Fruit fly (Drosophila melanogaster) whole organism, embryonic: ENCODE results near the gene CG43229.

ENCODE experiments used
- Atf6 ChIP-seq: fragments of 200-800 bp; sonication (Bioruptor generic); IDR thresholded peaks from 2 replicates; pipeline ENCODE4 v1.3.6; 2022; ENCODE audit warnings: missing biosample characterization, missing genetic modification characterization
- Bdp1 ChIP-seq: fragments of 200-800 bp; sonication (Bioruptor generic); optimal IDR thresholded peaks from 3 replicates; lab custom pipeline; 2016; ENCODE audit warnings: missing biosample characterization, missing genetic modification characterization
- CG12769 ChIP-seq: fragments of 200-800 bp; sonication (Bioruptor generic); optimal IDR thresholded peaks from 2 replicates; lab custom pipeline; 2019; ENCODE audit warnings: missing biosample characterization, mild to moderate bottlenecking, missing genetic modification characterization, moderate library complexity
- CG14441 ChIP-seq: fragments of 200-800 bp; sonication (Bioruptor generic); IDR thresholded peaks from 2 replicates; pipeline ENCODE4 v1.3.6; 2022; ENCODE audit warnings: missing biosample characterization, missing genetic modification characterization
- CG14710 ChIP-seq: fragments of 200-800 bp; sonication (Bioruptor generic); optimal IDR thresholded peaks from 3 replicates; lab custom pipeline; 2019; ENCODE audit warnings: missing biosample characterization, mild to moderate bottlenecking, missing genetic modification characterization, moderate library complexity
- CG15479 ChIP-seq: fragments of 200-800 bp; sonication (Bioruptor generic); optimal IDR thresholded peaks from 3 replicates; lab custom pipeline; 2019; ENCODE audit warnings: missing biosample characterization, mild to moderate bottlenecking, missing genetic modification characterization, moderate library complexity
- CG1603 ChIP-seq: fragments of 200-800 bp; sonication (Bioruptor generic); optimal IDR thresholded peaks from 2 replicates; lab custom pipeline; 2019; ENCODE audit warnings: missing biosample characterization, mild to moderate bottlenecking, missing genetic modification characterization, moderate library complexity
- CG3281 ChIP-seq: fragments of 200-800 bp; sonication (Bioruptor generic); optimal IDR thresholded peaks from 3 replicates; lab custom pipeline; 2017; ENCODE audit warnings: missing biosample characterization, mild to moderate bottlenecking, missing genetic modification characterization
- CG33557 ChIP-seq: fragments of 200-800 bp; sonication (Bioruptor generic); optimal IDR thresholded peaks from 2 replicates; lab custom pipeline; 2019; ENCODE audit warnings: missing biosample characterization, mild to moderate bottlenecking, missing genetic modification characterization, moderate library complexity
- CG6272 ChIP-seq: fragments of 200-800 bp; sonication (Bioruptor generic); IDR thresholded peaks from 2 replicates; pipeline ENCODE4 v1.3.6; 2022; ENCODE audit warnings: missing biosample characterization, missing genetic modification characterization
- CG6813 ChIP-seq: fragments of 200-800 bp; sonication (Bioruptor generic); optimal IDR thresholded peaks from 2 replicates; lab custom pipeline; 2017; ENCODE audit warnings: missing biosample characterization, missing genetic modification characterization, mild to moderate bottlenecking, moderate library complexity, missing genetic modification reagents
- CG6854 ChIP-seq: fragments of 200-800 bp; sonication (Bioruptor generic); optimal IDR thresholded peaks from 3 replicates; lab custom pipeline; 2017; ENCODE audit warnings: missing biosample characterization, mild to moderate bottlenecking, missing genetic modification characterization
- CG9215 ChIP-seq: fragments of 200-800 bp; sonication (Bioruptor generic); IDR thresholded peaks from 2 replicates; pipeline ENCODE4 v1.3.6; 2022; ENCODE audit warnings: missing biosample characterization, missing genetic modification characterization
- Elba2 ChIP-seq: fragments of 200-800 bp; sonication (Bioruptor generic); optimal IDR thresholded peaks from 3 replicates; lab custom pipeline; 2016; ENCODE audit warnings: missing biosample characterization, missing genetic modification characterization
- Gug ChIP-seq: fragments of 200-800 bp; sonication (Bioruptor generic); IDR thresholded peaks from 4 replicates; pipeline ENCODE4 v1.3.6; 2022; ENCODE audit warnings: missing biosample characterization, missing genetic modification characterization
- H15 ChIP-seq: fragments of 200-800 bp; sonication (Bioruptor generic); IDR thresholded peaks from 3 replicates; pipeline ENCODE4 v1.3.6; 2022; ENCODE audit warnings: missing biosample characterization, missing genetic modification characterization
- Hr51 ChIP-seq, 2 experiments: fragments of 200-800 bp; sonication (Bioruptor generic); optimal IDR thresholded peaks; 2 replicates in 1 of 2; 3 replicates in 1 of 2; lab custom pipeline; 2016 to 2018; ENCODE audit warnings: missing biosample characterization in 2 of 2, missing genetic modification characterization in 2 of 2, mild to moderate bottlenecking in 1 of 2, moderate library complexity in 1 of 2
- Hr78 ChIP-seq, 2 experiments: fragments of 200-800 bp in 1 of 2; fragments of >200 bp in 1 of 2; sonication (Bioruptor generic) in 1 of 2; optimal IDR thresholded peaks; 2 replicates each; lab custom pipeline; 2017 to 2019; ENCODE audit warnings: missing biosample characterization in 2 of 2, missing genetic modification characterization in 2 of 2, mild to moderate bottlenecking in 1 of 2, moderate library complexity in 1 of 2
- MTF-1 ChIP-seq: fragments of 200-800 bp; sonication (Bioruptor generic); optimal IDR thresholded peaks from 2 replicates; lab custom pipeline; 2018; ENCODE audit warnings: missing biosample characterization, mild to moderate bottlenecking, missing genetic modification characterization, borderline replicate concordance
- Meics ChIP-seq: fragments of 200-800 bp; sonication (Bioruptor generic); optimal IDR thresholded peaks from 2 replicates; lab custom pipeline; 2017; ENCODE audit warnings: missing biosample characterization, mild to moderate bottlenecking, missing genetic modification characterization
- Myb ChIP-seq: fragments of 200-800 bp; sonication (Bioruptor generic); optimal IDR thresholded peaks from 2 replicates; lab custom pipeline; 2016; ENCODE audit warnings: missing biosample characterization, missing genetic modification characterization
- NK7.1 ChIP-seq: fragments of 200-800 bp; sonication (Bioruptor generic); optimal IDR thresholded peaks from 3 replicates; lab custom pipeline; 2016; ENCODE audit warnings: missing biosample characterization, missing genetic modification characterization
- Nf-YC ChIP-seq: fragments of 200-800 bp; optimal IDR thresholded peaks from 3 replicates; lab custom pipeline; 2019; ENCODE audit warnings: missing biosample characterization, mild to moderate bottlenecking, missing genetic modification characterization, moderate library complexity
- Oli ChIP-seq: fragments of 200-800 bp; sonication (Bioruptor generic); optimal IDR thresholded peaks from 2 replicates; lab custom pipeline; 2018; ENCODE audit warnings: missing biosample characterization, mild to moderate bottlenecking, missing genetic modification characterization, moderate library complexity
- Ptx1 ChIP-seq: fragments of 200-800 bp; sonication (Bioruptor generic); IDR thresholded peaks from 2 replicates; pipeline ENCODE4 v1.3.6; 2022; ENCODE audit warnings: missing biosample characterization, missing genetic modification characterization
- Spps ChIP-seq: fragments of 200-800 bp; sonication (Bioruptor generic); optimal IDR thresholded peaks from 2 replicates; lab custom pipeline; 2018; ENCODE audit warnings: missing biosample characterization, mild to moderate bottlenecking, missing genetic modification characterization
- Stat92E ChIP-seq, 3 experiments: fragments of >200 bp in 2 of 3; fragments of 200-800 bp in 1 of 3; sonication (Bioruptor generic) in 1 of 3; optimal IDR thresholded peaks; 2 replicates each; lab custom pipeline; 2017 to 2019; ENCODE audit warnings: missing biosample characterization in 3 of 3, missing genetic modification characterization in 3 of 3, mild to moderate bottlenecking in 1 of 3, moderate library complexity in 1 of 3
- ase ChIP-seq: fragments of 200-800 bp; sonication (Bioruptor generic); IDR thresholded peaks from 3 replicates; pipeline ENCODE4 v1.3.6; 2022; ENCODE audit warnings: missing biosample characterization, missing genetic modification characterization
- bab2 ChIP-seq: fragments of 200-800 bp; sonication (Bioruptor generic); optimal IDR thresholded peaks from 2 replicates; lab custom pipeline; 2016; ENCODE audit warnings: missing biosample characterization, missing genetic modification characterization
- bcd ChIP-seq: fragments of 200-800 bp; sonication (Bioruptor generic); optimal IDR thresholded peaks from 2 replicates; lab custom pipeline; 2017; ENCODE audit warnings: missing biosample characterization, mild to moderate bottlenecking, missing genetic modification characterization
- cad ChIP-seq: fragments of >200 bp; optimal IDR thresholded peaks from 2 replicates; lab custom pipeline; 2017; ENCODE audit warnings: missing biosample characterization, missing genetic modification characterization
- caup ChIP-seq: fragments of 200-800 bp; sonication (Bioruptor generic); optimal IDR thresholded peaks from 3 replicates; lab custom pipeline; 2017; ENCODE audit warnings: missing biosample characterization, mild to moderate bottlenecking, missing genetic modification characterization, moderate library complexity; ENCODE audit not compliant: severe bottlenecking
- crp ChIP-seq, 2 experiments: fragments of 200-800 bp; sonication (Bioruptor generic); optimal IDR thresholded peaks; 2 replicates in 1 of 2; 3 replicates in 1 of 2; lab custom pipeline; 2017; ENCODE audit warnings: missing biosample characterization in 2 of 2, missing genetic modification characterization in 2 of 2, mild to moderate bottlenecking in 1 of 2, moderate library complexity in 1 of 2
- dmrt99B ChIP-seq: fragments of 200-800 bp; sonication (Bioruptor generic); optimal IDR thresholded peaks from 2 replicates; lab custom pipeline; 2018; ENCODE audit warnings: missing biosample characterization, mild to moderate bottlenecking, missing genetic modification characterization, moderate library complexity
- emc ChIP-seq: fragments of 200-800 bp; sonication (Bioruptor generic); optimal IDR thresholded peaks from 2 replicates; lab custom pipeline; 2016; ENCODE audit warnings: missing biosample characterization, missing genetic modification characterization
- ewg ChIP-seq: fragments of 200-800 bp; sonication (Bioruptor generic); optimal IDR thresholded peaks from 3 replicates; lab custom pipeline; 2017; ENCODE audit warnings: mild to moderate bottlenecking, missing biosample characterization, missing genetic modification reagents, missing genetic modification characterization
- exex ChIP-seq: fragments of 200-800 bp; sonication (Bioruptor generic); optimal IDR thresholded peaks from 4 replicates; lab custom pipeline; 2018; ENCODE audit warnings: missing biosample characterization, mild to moderate bottlenecking, missing genetic modification characterization, moderate library complexity
- gce ChIP-seq: fragments of 200-800 bp; sonication (Bioruptor generic); IDR thresholded peaks from 3 replicates; pipeline ENCODE4 v1.3.6; 2022; ENCODE audit warnings: missing biosample characterization, missing genetic modification characterization
- gcm ChIP-seq: fragments of 200-800 bp; sonication (Bioruptor generic); optimal IDR thresholded peaks from 2 replicates; lab custom pipeline; 2019; ENCODE audit warnings: missing biosample characterization, mild to moderate bottlenecking, missing genetic modification characterization, moderate library complexity
- ham ChIP-seq: fragments of 200-800 bp; sonication (Bioruptor generic); IDR thresholded peaks from 2 replicates; pipeline ENCODE4 v1.3.6; 2022; ENCODE audit warnings: missing biosample characterization, missing genetic modification characterization
- inv ChIP-seq: fragments of 200-800 bp; sonication (Bioruptor generic); IDR thresholded peaks from 2 replicates; pipeline ENCODE4 v1.3.6; 2022; ENCODE audit warnings: missing biosample characterization, missing genetic modification characterization; ENCODE audit not compliant: partially characterized antibody
- jing ChIP-seq: fragments of 200-800 bp; sonication (Bioruptor generic); optimal IDR thresholded peaks from 2 replicates; lab custom pipeline; 2018; ENCODE audit warnings: missing biosample characterization, mild to moderate bottlenecking, missing genetic modification characterization
- lola ChIP-seq, 3 experiments: fragments of >200 bp in 2 of 3; fragments of 200-800 bp in 1 of 3; sonication (Bioruptor generic) in 1 of 3; optimal IDR thresholded peaks; 2 replicates each; lab custom pipeline; 2017 to 2019; ENCODE audit warnings: missing biosample characterization in 3 of 3, missing genetic modification characterization in 3 of 3, mild to moderate bottlenecking in 1 of 3, moderate library complexity in 1 of 3
- luna ChIP-seq: fragments of 200-800 bp; sonication (Bioruptor generic); optimal IDR thresholded peaks from 2 replicates; lab custom pipeline; 2016; ENCODE audit warnings: missing biosample characterization, missing genetic modification characterization
- mam ChIP-seq: fragments of 200-800 bp; sonication (Bioruptor generic); optimal IDR thresholded peaks from 3 replicates; lab custom pipeline; 2016; ENCODE audit warnings: missing biosample characterization, missing genetic modification characterization
- p53 ChIP-seq: fragments of 200-800 bp; sonication (Bioruptor generic); optimal IDR thresholded peaks from 2 replicates; lab custom pipeline; 2016; ENCODE audit warnings: missing biosample characterization, missing genetic modification characterization
- sima ChIP-seq: fragments of 200-800 bp; sonication (Bioruptor generic); optimal IDR thresholded peaks from 2 replicates; lab custom pipeline; 2016; ENCODE audit warnings: missing biosample characterization, missing genetic modification characterization
- ttk ChIP-seq: fragments of 200-800 bp; sonication (Bioruptor generic); IDR thresholded peaks from 2 replicates; pipeline ENCODE4 v2.1.2; 2022; ENCODE audit warnings: missing biosample characterization, missing genetic modification characterization
- vfl ChIP-seq: fragments of 200-800 bp; sonication (Bioruptor generic); optimal IDR thresholded peaks from 2 replicates; lab custom pipeline; 2016; ENCODE audit warnings: missing biosample characterization, missing genetic modification characterization

The CG43229 gene

DNA sequence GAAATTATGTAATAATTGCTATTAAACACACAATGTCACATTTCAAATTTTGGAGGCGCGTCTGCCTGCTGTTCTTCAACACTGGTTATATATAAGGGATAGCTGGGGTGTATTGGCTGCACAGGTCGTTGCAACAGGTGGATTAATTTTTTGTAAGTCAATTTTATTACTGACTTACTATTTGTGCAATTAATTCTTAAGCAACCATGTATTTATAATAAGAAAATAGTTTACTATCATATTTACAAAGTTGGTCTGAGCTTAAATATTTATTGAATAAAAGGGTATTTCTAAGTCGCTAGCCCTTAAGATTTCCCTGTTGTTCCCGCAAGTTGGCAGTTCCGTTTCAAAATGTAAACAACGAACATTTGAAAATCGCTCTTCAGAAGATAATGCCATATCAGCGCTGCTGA, 45.5 kb upstream of the CG43229 start, which contains the start of gene RhoGAP16F (continued):
- TF ChIP-seq exex: peak; percentile 57
- TF ChIP-seq Myb (GFP tag; lab: Kevin White, UChicago): peak; percentile 79
- peak; percentile 85 for TF ChIP-seq CG14441 (GFP tag; lab: Robert Waterston, UW)
- peak in 1 of 2 experiments; percentile 33 for TF ChIP-seq crp (GFP tag; optimal IDR thresholded peaks at IDR 0.05; lab: Kevin White, UChicago)
- peak; percentile 83 for TF ChIP-seq CG14710
- TF ChIP-seq sima: peak; percentile 29
- TF ChIP-seq jing (GFP tag; lab: Kevin White, UChicago): peak; percentile 71
- TF ChIP-seq bab2 (GFP tag; lab: Kevin White, UChicago): peak; percentile 82
- peak; percentile 83 for TF ChIP-seq Gug (GFP tag; lab: Robert Waterston, UW)
- TF ChIP-seq Spps: peak; percentile 70
- no peak; the same call in 2 of the 3 replicates for TF ChIP-seq gce (GFP tag; lab: Robert Waterston, UW)
- TF ChIP-seq CG15479 (GFP tag; lab: Kevin White, UChicago): no peak
- peak; percentile 79 for TF ChIP-seq vfl (GFP tag; lab: Kevin White, UChicago)
- TF ChIP-seq ttk (GFP tag; lab: Robert Waterston, UW): peak; percentile 79
- TF ChIP-seq ham (GFP tag; lab: Robert Waterston, UW): 0 out of 2 replicates have a peak, but pooled peaks have one; percentile 22
- no peak for TF ChIP-seq cad (GFP tag; lab: Kevin White, UChicago)
- peak; percentile 83 for TF ChIP-seq dmrt99B (tag; lab: Kevin White, UChicago)
- peak in 1 of 2 experiments; percentile 29 for TF ChIP-seq Hr78 (GFP tag; optimal IDR thresholded peaks at IDR 0.05; lab: Kevin White, UChicago)
- no peak for TF ChIP-seq luna (GFP tag; lab: Kevin White, UChicago)
- peak in 1 of 3 experiments; percentile 62 for TF ChIP-seq Stat92E (GFP tag; optimal IDR thresholded peaks at IDR 0.05; lab: Kevin White, UChicago)
- TF ChIP-seq emc (GFP tag; lab: Kevin White, UChicago): no peak
- peak; percentile 52 for TF ChIP-seq Elba2 (GFP tag; lab: Kevin White, UChicago)
- TF ChIP-seq CG33557 (GFP tag; lab: Kevin White, UChicago): peak; percentile 75
- peak in 1 of 3 experiments; percentile 78 for TF ChIP-seq lola (GFP tag; optimal IDR thresholded peaks at IDR 0.05; lab: Kevin White, UChicago)
- TF ChIP-seq gcm (GFP tag; lab: Kevin White, UChicago): peak; percentile 76
- TF ChIP-seq ewg (GFP tag; lab: Kevin White, UChicago): peak; percentile 71
- TF ChIP-seq Ptx1 (GFP tag; lab: Robert Waterston, UW): peak; percentile 93
- peak; percentile 24 for TF ChIP-seq CG6854 (GFP tag; lab: Kevin White, UChicago)
- peak; percentile 72 for TF ChIP-seq Nf-YC
- TF ChIP-seq CG3281: peak; percentile 83
- TF ChIP-seq H15 (GFP tag; lab: Robert Waterston, UW): peak; percentile 80
- TF ChIP-seq MTF-1 (GFP tag; lab: Kevin White, UChicago): peak; percentile 29
- peak; percentile 12 for TF ChIP-seq p53 (GFP tag; lab: Kevin White, UChicago)
- TF ChIP-seq mam (GFP tag; lab: Kevin White, UChicago): peak; percentile 88
- TF ChIP-seq NK7.1 (GFP tag; lab: Kevin White, UChicago): peak; percentile 45
- TF ChIP-seq Atf6: peak; percentile 83
- TF ChIP-seq Hr51 (GFP tag; optimal IDR thresholded peaks at IDR 0.05; lab: Kevin White, UChicago): peak; percentile 73 to 84
- peak; percentile 83 for TF ChIP-seq Meics (GFP tag; lab: Kevin White, UChicago)
- TF ChIP-seq inv (GFP tag; lab: Robert Waterston, UW): no peak
- TF ChIP-seq Oli (tag; lab: Kevin White, UChicago): peak; percentile 84
- TF ChIP-seq ase (GFP tag; lab: Robert Waterston, UW): peak; percentile 49; the same call in 2 of the 3 replicates
- peak; percentile 84 for TF ChIP-seq bcd
- TF ChIP-seq Bdp1: peak; percentile 66
- peak; percentile 77 for TF ChIP-seq CG1603 (tag; lab: Kevin White, UChicago)
- TF ChIP-seq CG12769: peak; percentile 94
- TF ChIP-seq caup (GFP tag; lab: Kevin White, UChicago): peak; percentile 76
- peak; percentile 72 for TF ChIP-seq CG6813 (GFP tag; lab: Kevin White, UChicago)
- peak; percentile 79 for TF ChIP-seq CG9215
- TF ChIP-seq CG6272 (GFP tag; lab: Robert Waterston, UW): peak; percentile 67
